Worm (Caenorhabditis elegans): ENCODE data around the gene lido-16.

ce11 chrII:6531940-6532339 is 47.2 kb upstream of the lido-16 start, which contains the start of gene abcx-1:
- TF ChIP-seq him-1 (tag; optimal IDR thresholded peaks at IDR 0.05) = no peak
- no peak for TF ChIP-seq W03F9.2 (tag; optimal IDR thresholded peaks at IDR 0.05)
- no peak for TF ChIP-seq dao-5 (tag; optimal IDR thresholded peaks at IDR 0.05)
